Worm (Caenorhabditis elegans) whole organism, L4 larva: Measurements from ENCODE around the gene sec-16A.2.

Experiments
- gei-8 ChIP-seq: fragments of 200-800 bp; sonication (Bioruptor generic); optimal IDR thresholded peaks from 2 replicates; lab custom pipeline; 2018; ENCODE audit warnings: mild to moderate bottlenecking, missing genetic modification characterization, missing compliant biosample characterization
- nhr-11 ChIP-seq: fragments of 150-350 bp; optimal IDR thresholded peaks from 2 replicates; lab custom pipeline; 2014; ENCODE audit warnings: missing biosample characterization, missing genetic modification characterization
- snpc-4 ChIP-seq: fragments of 150-350 bp; optimal IDR thresholded peaks from 2 replicates; lab custom pipeline; 2014; ENCODE audit warnings: missing biosample characterization, missing genetic modification characterization

DNA sequence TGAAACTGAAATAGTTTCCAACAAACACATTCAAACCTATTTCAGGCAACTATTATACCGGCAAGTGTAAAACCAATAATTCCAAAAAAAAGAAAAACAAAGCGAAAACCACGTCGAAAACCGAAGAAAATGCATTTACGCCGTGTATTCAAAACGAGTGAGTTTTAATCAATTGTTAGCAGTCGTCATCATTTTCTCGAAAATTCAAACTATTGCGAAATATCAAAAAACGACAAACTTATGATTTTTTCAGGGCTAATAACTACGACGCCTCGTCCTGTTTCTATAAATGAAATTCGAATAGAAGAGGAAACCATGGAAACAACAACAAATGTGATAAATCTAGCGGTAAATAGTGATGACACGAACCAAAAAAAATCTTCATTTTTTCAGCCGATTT lies 885 bp upstream of the sec-16A.2 start:
- TF ChIP-seq nhr-11 (tag; lab: Kevin White, UChicago) (no peak), gei-8 (GFP tag; lab: Kevin White, UChicago) (no peak), snpc-4 (tag; lab: Kevin White, UChicago) (no peak)
